Worm (Caenorhabditis elegans): ENCODE measurements around the gene daf-37.

ce11 chrII:6246054-6246453 lies 38.0 kb upstream of the daf-37 start, which contains the start of gene lelo-1:
- no peak for TF ChIP-seq zag-1 (tag; optimal IDR thresholded peaks at IDR 0.05)
- TF ChIP-seq ceh-82 (tag; optimal IDR thresholded peaks at IDR 0.05) = no peak
